Worm (Caenorhabditis elegans): ENCODE data around the gene spp-5.

DNA sequence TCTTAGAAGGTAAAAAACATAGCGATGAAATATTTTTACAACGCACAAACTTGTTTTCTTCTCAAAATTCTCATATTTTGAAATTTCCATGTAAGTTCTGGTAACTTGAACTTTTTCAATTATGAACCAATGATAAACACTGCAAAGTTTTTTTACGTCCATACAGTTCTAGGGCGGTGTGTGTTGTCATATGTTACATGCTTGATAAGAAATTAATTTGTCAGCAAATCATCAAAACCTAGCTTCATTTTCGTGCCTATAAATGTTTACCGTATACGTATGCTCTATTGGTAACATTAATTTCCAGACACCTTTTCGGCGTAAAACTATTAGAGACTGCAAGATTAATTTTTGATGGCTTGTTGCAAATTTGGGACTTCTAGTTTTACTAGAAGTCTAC is 23.1 kb upstream of the spp-5 start:
- TF ChIP-seq lin-13 (GFP tag; optimal IDR thresholded peaks at IDR 0.05) (no peak), ama-1 (optimal IDR thresholded peaks at IDR 0.05) (no peak), elt-2 (tag; optimal IDR thresholded peaks at IDR 0.05) (peak; percentile 21), ets-5 (GFP tag; IDR thresholded peaks at IDR 0.05) (no peak), mdl-1 (tag; optimal IDR thresholded peaks at IDR 0.05) (no peak), pqm-1 (tag; optimal IDR thresholded peaks at IDR 0.05) (no peak), lsy-2 (tag; optimal IDR thresholded peaks at IDR 0.05) (no peak), nhr-90 (tag; optimal IDR thresholded peaks at IDR 0.05; ENCODE audit: poor library complexity) (no peak), dpl-1 (GFP tag; optimal IDR thresholded peaks at IDR 0.05) (no peak), fos-1 (tag; optimal IDR thresholded peaks at IDR 0.05) (no peak), ceh-63 (GFP tag; optimal IDR thresholded peaks at IDR 0.05) (no peak)
